Fruit fly (Drosophila melanogaster): ENCODE results near the gene CG8661.

The CG8661 gene

dm6 chrX:17298900-17299836 is 14.9 kb upstream of the CG8661 start (continued):
- no peak for TF ChIP-seq trem (tag; optimal IDR thresholded peaks at IDR 0.05)
- peak; percentile 58 for TF ChIP-seq fd64A (GFP tag; optimal IDR thresholded peaks at IDR 0.05)
- peak; percentile 68 for TF ChIP-seq CG8924 (tag; optimal IDR thresholded peaks at IDR 0.05)
- TF ChIP-seq CG2120 (GFP tag; optimal IDR thresholded peaks at IDR 0.05) = peak; percentile 79

dm6 chrX:17297924-17298591 is 13.8 kb upstream of the CG8661 start:
- TF ChIP-seq CG10979 (tag; optimal IDR thresholded peaks at IDR 0.05) (peak; percentile 42), tio (GFP tag; optimal IDR thresholded peaks at IDR 0.05) (peak; percentile 20), Ets65A (GFP tag) (peak; percentile 73), zfh1 (GFP tag; IDR thresholded peaks at IDR 0.05) (peak; percentile 58; the same call in 2 of the 3 replicates), her (GFP tag; optimal IDR thresholded peaks at IDR 0.05) (no peak), CG8290 (GFP tag; optimal IDR thresholded peaks at IDR 0.05) (no peak), CG8290 (tag; optimal IDR thresholded peaks at IDR 0.05) (peak in 1 of 2 experiments; percentile 44), Mes4 (GFP tag; optimal IDR thresholded peaks at IDR 0.05) (peak; percentile 1), CG9727 (GFP tag; optimal IDR thresholded peaks at IDR 0.05) (no peak), Optix (GFP tag; IDR thresholded peaks at IDR 0.05) (0 out of 3 replicates have a peak, but pooled peaks have one; percentile 55), CG12219 (GFP tag; optimal IDR thresholded peaks at IDR 0.05) (peak; percentile 10), Nf-YC (tag; optimal IDR thresholded peaks at IDR 0.05) (no peak), chif (GFP tag; optimal IDR thresholded peaks at IDR 0.05) (peak in 1 of 2 experiments; percentile 25), CG43689 (GFP tag; IDR thresholded peaks at IDR 0.05) (no peak), Mad (GFP tag; optimal IDR thresholded peaks at IDR 0.05) (no peak), CG11696 (GFP tag; IDR thresholded peaks at IDR 0.05) (peak; percentile 70), NC2α (GFP tag; optimal IDR thresholded peaks at IDR 0.05) (peak; percentile 1), croc (GFP tag; conservative IDR thresholded peaks at IDR 0.05) (peak; percentile 15; the same call in 1 of the 3 replicates), ken (GFP tag; IDR thresholded peaks at IDR 0.05) (peak; percentile 45; the same call in 1 of the 3 replicates), gsb-n (tag; optimal IDR thresholded peaks at IDR 0.05) (peak; percentile 8), NC2β (GFP tag; optimal IDR thresholded peaks at IDR 0.05) (peak; percentile 3), CG17359 (tag; optimal IDR thresholded peaks at IDR 0.05) (peak; percentile 45), sisA (GFP tag; IDR thresholded peaks at IDR 0.05) (0 out of 2 replicates have a peak, but pooled peaks have one; percentile 17), CG2199 (GFP tag; IDR thresholded peaks at IDR 0.05) (no peak), oc (tag; optimal IDR thresholded peaks at IDR 0.05) (peak; percentile 81), CG12071 (GFP tag; optimal IDR thresholded peaks at IDR 0.05) (peak; percentile 31), caup (GFP tag; optimal IDR thresholded peaks at IDR 0.05; ENCODE audit: severe bottlenecking) (no peak), fd96Cb (tag; optimal IDR thresholded peaks at IDR 0.05) (peak; percentile 19), Hr51 (GFP tag; optimal IDR thresholded peaks at IDR 0.05) (peak in 1 of 2 experiments; percentile 44), sim (GFP tag; IDR thresholded peaks at IDR 0.05) (no peak), Oli (tag; optimal IDR thresholded peaks at IDR 0.05) (peak; percentile 51), sens (GFP tag) (peak; percentile 75), CG1603 (tag; optimal IDR thresholded peaks at IDR 0.05) (peak; percentile 69), Med (GFP tag) (peak; percentile 72), Xrp1 (GFP tag; IDR thresholded peaks at IDR 0.05) (peak; percentile 37; the same call in 1 of the 2 replicates), vvl (GFP tag; IDR thresholded peaks at IDR 0.05) (peak; percentile 28; the same call in 1 of the 2 replicates), CG11504 (tag; optimal IDR thresholded peaks at IDR 0.05) (peak; percentile 43), org-1 (GFP tag; optimal IDR thresholded peaks at IDR 0.05) (no peak), D (optimal IDR thresholded peaks at IDR 0.05) (no peak), D (GFP tag; optimal IDR thresholded peaks at IDR 0.05) (peak; percentile 28), ewg (GFP tag; optimal IDR thresholded peaks at IDR 0.05) (peak; percentile 9), MBD-R2 (GFP tag; IDR thresholded peaks at IDR 0.05) (no peak)
